Fruit fly (Drosophila melanogaster): Measurements from ENCODE around the gene CG4884.

CG4884 gene

dm6 chr3R:27988189-27988588 lies 29.1 kb upstream of the CG4884 start, which contains the start of gene betaTub97EF (continued):
- no peak for TF ChIP-seq ranshi (GFP tag; IDR thresholded peaks at IDR 0.05)
- TF ChIP-seq Lhr (GFP tag; optimal IDR thresholded peaks at IDR 0.05) = no peak
- no peak for TF ChIP-seq hkb (optimal IDR thresholded peaks at IDR 0.05)
- TF ChIP-seq hkb (GFP tag; IDR thresholded peaks at IDR 0.05) = no peak
- TF ChIP-seq jigr1 (GFP tag; IDR thresholded peaks at IDR 0.05) = no peak
- no peak for TF ChIP-seq CkIIα-i1 (GFP tag; IDR thresholded peaks at IDR 0.05)
- TF ChIP-seq yki (optimal IDR thresholded peaks at IDR 0.05) = no peak
- TF ChIP-seq CG16815 (GFP tag; optimal IDR thresholded peaks at IDR 0.05) = no peak
- TF ChIP-seq esg (GFP tag; conservative IDR thresholded peaks at IDR 0.05) = 0 out of 2 replicates have a peak, but pooled peaks have one; percentile 7
- TF ChIP-seq E2f2 (GFP tag; IDR thresholded peaks at IDR 0.05) = no peak
- no peak for TF ChIP-seq CG2202 (tag; optimal IDR thresholded peaks at IDR 0.05)
- peak; percentile 75 for TF ChIP-seq kay (GFP tag; optimal IDR thresholded peaks at IDR 0.05)
- no peak for TF ChIP-seq HHEX (GFP tag; optimal IDR thresholded peaks at IDR 0.05)
- no peak for TF ChIP-seq CG9215 (GFP tag; IDR thresholded peaks at IDR 0.05)
- peak; percentile 48 for TF ChIP-seq row (GFP tag; IDR thresholded peaks at IDR 0.05)
- no peak for TF ChIP-seq schlank (tag; optimal IDR thresholded peaks at IDR 0.05)
- TF ChIP-seq jing (GFP tag; optimal IDR thresholded peaks at IDR 0.05) = no peak
- peak; percentile 93 for TF ChIP-seq CG12769 (tag; optimal IDR thresholded peaks at IDR 0.05)
- TF ChIP-seq CG32767 (GFP tag; IDR thresholded peaks at IDR 0.05) = 0 out of 2 replicates have a peak, but pooled peaks have one; percentile 7
- no peak for TF ChIP-seq tll (GFP tag; optimal IDR thresholded peaks at IDR 0.05)
- TF ChIP-seq zf30C (GFP tag; optimal IDR thresholded peaks at IDR 0.05) = peak; percentile 5
- no peak for TF ChIP-seq CG11560 (tag; IDR thresholded peaks at IDR 0.05)
- TF ChIP-seq pfk (GFP tag; optimal IDR thresholded peaks at IDR 0.05) = no peak
- no peak for TF ChIP-seq fu2 (GFP tag; optimal IDR thresholded peaks at IDR 0.05)
- TF ChIP-seq sens-2 (GFP tag; IDR thresholded peaks at IDR 0.05) = 0 out of 2 replicates have a peak, but pooled peaks have one; percentile 6
- TF ChIP-seq B-H2 (GFP tag; optimal IDR thresholded peaks at IDR 0.05) = peak; percentile 10
- no peak for TF ChIP-seq unpg (GFP tag; optimal IDR thresholded peaks at IDR 0.05)
- no peak for TF ChIP-seq bowl (GFP tag; IDR thresholded peaks at IDR 0.05)
- TF ChIP-seq Eip74EF (GFP tag; optimal IDR thresholded peaks at IDR 0.05) = no peak
- TF ChIP-seq lilli (GFP tag; optimal IDR thresholded peaks at IDR 0.05) = no peak
- no peak for TF ChIP-seq lov (optimal IDR thresholded peaks at IDR 0.05)
- TF ChIP-seq lov (GFP tag; IDR thresholded peaks at IDR 0.05) = no peak
- 0 out of 3 replicates have a peak, but pooled peaks have one; percentile 42 for TF ChIP-seq ken (GFP tag; IDR thresholded peaks at IDR 0.05)
- TF ChIP-seq Hmx (GFP tag; optimal IDR thresholded peaks at IDR 0.05) = no peak
- TF ChIP-seq stwl (tag; optimal IDR thresholded peaks at IDR 0.05) = no peak
- TF ChIP-seq fd3F (GFP tag; optimal IDR thresholded peaks at IDR 0.05) = no peak
- no peak for TF ChIP-seq CG4854 (GFP tag; optimal IDR thresholded peaks at IDR 0.05)
- peak; percentile 30; the same call in 1 of the 2 replicates for TF ChIP-seq CG10366 (GFP tag; IDR thresholded peaks at IDR 0.05)
- no peak for TF ChIP-seq mld (GFP tag; IDR thresholded peaks at IDR 0.05; ENCODE audit: partially characterized antibody)
- TF ChIP-seq ewg (GFP tag; optimal IDR thresholded peaks at IDR 0.05) = no peak
- peak; percentile 12 for TF ChIP-seq CG3163 (GFP tag; optimal IDR thresholded peaks at IDR 0.05)
- no peak for TF ChIP-seq cas (GFP tag; IDR thresholded peaks at IDR 0.05)
- TF ChIP-seq CG3995 (GFP tag; optimal IDR thresholded peaks at IDR 0.05) = peak; percentile 79
- no peak for TF ChIP-seq Spps (tag; optimal IDR thresholded peaks at IDR 0.05)
- peak; percentile 29 for TF ChIP-seq HmgZ (tag; optimal IDR thresholded peaks at IDR 0.05)
- no peak for TF ChIP-seq pros (GFP tag; optimal IDR thresholded peaks at IDR 0.05)
- no peak for TF ChIP-seq Dad (GFP tag; optimal IDR thresholded peaks at IDR 0.05)
- TF ChIP-seq org-1 (GFP tag; optimal IDR thresholded peaks at IDR 0.05) = no peak
- TF ChIP-seq CG31441 (GFP tag; IDR thresholded peaks at IDR 0.05) = no peak
- TF ChIP-seq sd (tag; optimal IDR thresholded peaks at IDR 0.05) = peak; percentile 54
- no peak for TF ChIP-seq CG7928 (GFP tag; optimal IDR thresholded peaks at IDR 0.05)
- TF ChIP-seq chinmo (GFP tag; IDR thresholded peaks at IDR 0.05; ENCODE audit: partially characterized antibody) = peak; percentile 68; the same call in 1 of the 4 replicates
